Fruit fly (Drosophila melanogaster): ENCODE measurements around the gene msn.

DNA sequence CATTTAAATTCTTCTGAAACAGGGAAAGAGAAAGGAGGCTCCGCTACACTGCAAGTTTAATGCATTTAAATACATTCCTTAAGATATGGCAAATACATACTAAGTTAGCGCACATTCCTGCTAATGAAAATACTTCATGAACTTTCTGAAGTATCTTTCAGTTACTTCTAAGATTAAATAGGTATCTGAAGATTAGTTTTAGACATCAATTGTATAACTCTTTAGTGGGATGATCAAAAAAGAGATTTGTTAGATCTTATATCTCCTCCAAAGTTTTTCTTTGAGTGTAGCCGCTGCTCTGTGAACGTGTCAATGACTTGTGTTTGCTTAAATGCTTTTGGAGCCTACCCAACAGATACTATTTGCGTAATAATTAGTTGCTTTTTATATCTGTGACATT lies 11.1 kb downstream of the msn start:
- TF ChIP-seq h (optimal IDR thresholded peaks at IDR 0.05) (no peak), insv (optimal IDR thresholded peaks at IDR 0.05) (no peak), psq (optimal IDR thresholded peaks at IDR 0.05) (no peak), Myc (optimal IDR thresholded peaks at IDR 0.05) (no peak)
